Fruit fly (Drosophila melanogaster) whole organism: Measurements from ENCODE around the gene Teh3.

Experiments used
- CG8478 ChIP-seq: fragments of >200 bp; optimal IDR thresholded peaks from 2 replicates; lab custom pipeline; 2018; ENCODE audit warnings: inconsistent platforms
- Dll ChIP-seq: fragments of >200 bp; optimal IDR thresholded peaks from 2 replicates; lab custom pipeline; 2017
- pan ChIP-seq: fragments of >200 bp; optimal IDR thresholded peaks from 2 replicates; lab custom pipeline; 2017
- usp ChIP-seq: fragments of >200 bp; optimal IDR thresholded peaks from 2 replicates; lab custom pipeline; 2017; ENCODE audit warnings: missing biosample characterization, missing genetic modification characterization, mixed read lengths

DNA sequence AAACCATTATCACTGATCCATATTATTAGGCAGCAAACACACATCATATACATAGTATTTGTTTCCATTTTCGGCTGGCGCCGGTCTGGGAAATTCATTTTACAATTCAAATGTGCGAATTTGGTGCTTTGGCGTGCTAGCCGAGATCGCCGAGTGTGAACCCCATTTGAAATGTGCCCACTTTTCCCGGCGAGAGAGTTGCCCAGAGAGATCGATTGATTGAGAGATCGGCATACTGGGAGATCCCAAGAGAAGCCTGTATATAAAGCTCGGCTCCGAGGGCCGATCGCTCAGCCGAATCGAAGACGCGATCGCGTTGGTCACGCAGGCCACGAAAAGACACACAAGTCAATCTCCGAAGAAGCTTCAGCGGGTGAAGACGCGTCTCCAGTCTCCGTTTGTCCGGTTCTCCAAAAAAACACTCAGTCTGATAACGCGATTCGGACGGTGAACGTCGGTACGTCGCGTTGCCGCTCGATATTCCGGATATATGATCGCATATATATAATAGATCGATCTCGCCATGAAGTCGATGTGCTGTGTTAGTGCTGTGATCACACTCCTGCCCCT is 36.0 kb downstream of the Teh3 start, which contains the start of gene CG1299:
- no peak for TF ChIP-seq pan
- no peak for TF ChIP-seq usp (GFP tag; lab: Kevin White, UChicago)
- TF ChIP-seq Dll (lab: Kevin White, UChicago) = no peak
- no peak for TF ChIP-seq CG8478 (lab: Kevin White, UChicago)
